Worm (Caenorhabditis elegans) whole organism, L2 larva: ENCODE data around the gene str-68.

Source experiments
- aly-2 ChIP-seq: fragments of 150-350 bp; optimal IDR thresholded peaks from 2 replicates; lab custom pipeline; 2014; ENCODE audit warnings: missing biosample characterization, missing genetic modification characterization
- ama-1 ChIP-seq: fragments of 150-350 bp; optimal IDR thresholded peaks from 2 replicates; lab custom pipeline; 2018; ENCODE audit warnings: inconsistent platforms
- fos-1 ChIP-seq: fragments of 150-350 bp; optimal IDR thresholded peaks from 2 replicates; lab custom pipeline; 2014; ENCODE audit warnings: missing biosample characterization, missing genetic modification characterization
- lsy-2 ChIP-seq, 2 experiments: fragments of 150-350 bp in 1 of 2; sonication (generic microtip) in 1 of 2; optimal IDR thresholded peaks; 2 replicates each; lab custom pipeline; 2014 to 2017; ENCODE audit warnings: missing biosample characterization in 2 of 2, missing genetic modification characterization in 2 of 2
- nhr-11 ChIP-seq: fragments of 150-350 bp; optimal IDR thresholded peaks from 2 replicates; lab custom pipeline; 2014; ENCODE audit warnings: missing biosample characterization, missing genetic modification characterization
- nhr-77 ChIP-seq: fragments of 150-350 bp; optimal IDR thresholded peaks from 2 replicates; lab custom pipeline; 2014; ENCODE audit warnings: missing biosample characterization, missing genetic modification characterization
- skn-1 ChIP-seq: sonication (generic microtip); optimal IDR thresholded peaks from 2 replicates; lab custom pipeline; 2017; ENCODE audit warnings: missing biosample characterization, missing genetic modification characterization
- sma-3 ChIP-seq: sonication (generic microtip); optimal IDR thresholded peaks from 2 replicates; lab custom pipeline; 2016; ENCODE audit warnings: missing genetic modification reagents, missing genetic modification characterization, missing compliant biosample characterization
- unc-39 ChIP-seq: fragments of 150-350 bp; optimal IDR thresholded peaks from 2 replicates; lab custom pipeline; 2014; ENCODE audit warnings: missing biosample characterization, missing genetic modification characterization
- unc-55 ChIP-seq: fragments of 150-350 bp; sonication (generic microtip); optimal IDR thresholded peaks from 3 replicates; lab custom pipeline; 2014; ENCODE audit warnings: missing biosample characterization, missing genetic modification reagents, missing genetic modification characterization
- ztf-11 ChIP-seq: sonication (generic microtip); optimal IDR thresholded peaks from 2 replicates; lab custom pipeline; 2017; ENCODE audit warnings: missing biosample characterization, missing genetic modification characterization

DNA sequence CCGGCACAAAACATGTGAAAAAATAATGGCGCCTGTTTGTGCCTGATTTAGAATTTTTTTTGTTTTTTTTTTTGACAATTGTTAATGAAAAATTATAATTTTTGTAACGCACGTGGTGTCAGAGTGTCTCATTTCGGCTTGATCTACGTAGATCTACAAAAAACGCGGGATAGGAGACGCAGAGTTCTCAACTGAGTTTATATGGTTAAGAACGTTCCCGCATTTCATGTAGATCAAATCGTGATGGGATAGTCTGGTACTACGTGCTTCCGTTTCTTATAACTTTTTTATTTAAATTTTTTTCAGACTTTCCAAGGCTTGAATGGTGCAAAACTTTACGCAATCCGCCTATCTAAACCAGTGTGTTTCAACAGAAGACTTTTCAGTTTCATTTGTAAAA is 21.5 kb upstream of the str-68 start, which contains the start of gene tat-6:
- TF ChIP-seq ztf-11 (tag; lab: Kevin White, UChicago) (no peak), lsy-2 (tag; optimal IDR thresholded peaks at IDR 0.05; lab: Kevin White, UChicago) (no peak), unc-39 (no peak), unc-55 (no peak), nhr-11 (tag; lab: Kevin White, UChicago) (no peak), aly-2 (tag; lab: Kevin White, UChicago) (no peak), fos-1 (tag; lab: Kevin White, UChicago) (no peak), skn-1 (tag; lab: Kevin White, UChicago) (no peak), nhr-77 (no peak), ama-1 (lab: Kevin White, UChicago) (no peak), sma-3 (GFP tag; lab: Kevin White, UChicago) (no peak)
